Fruit fly (Drosophila melanogaster): ENCODE data around the gene Or22a.

DNA sequence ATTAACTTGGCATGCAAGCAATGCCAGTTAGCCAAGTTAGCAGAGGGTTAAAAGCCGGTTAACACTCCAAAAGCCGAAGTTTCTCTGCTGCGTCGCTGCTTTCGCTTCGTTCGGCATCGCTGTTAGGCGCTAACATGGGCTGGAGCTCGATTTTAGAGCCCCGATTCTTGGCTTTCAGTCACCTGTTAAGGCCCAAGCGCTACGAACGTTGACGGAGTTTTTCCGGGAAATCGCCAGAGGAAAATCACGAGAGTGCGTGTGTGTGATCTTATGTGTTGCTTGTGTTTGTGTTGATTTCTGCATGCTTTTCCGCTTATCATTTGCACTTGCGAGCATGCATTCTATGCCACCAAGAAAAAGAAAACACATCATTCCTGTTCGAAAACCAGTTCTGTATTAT is 34.7 kb downstream of the Or22a start, which contains the start of gene haf:
- no peak for TF ChIP-seq psq (GFP tag; optimal IDR thresholded peaks at IDR 0.05)
- TF ChIP-seq CG9876 (GFP tag; optimal IDR thresholded peaks at IDR 0.05) = no peak
- no peak for TF ChIP-seq HLH3B (GFP tag; IDR thresholded peaks at IDR 0.05)
- TF ChIP-seq CG32532 (GFP tag; IDR thresholded peaks at IDR 0.05) = no peak; the same call in 1 of the 2 replicates
- no peak for TF ChIP-seq ftz-f1 (GFP tag; optimal IDR thresholded peaks at IDR 0.05)
